Worm (Caenorhabditis elegans) whole organism, L4 larva: ENCODE measurements around the gene srg-36.

ENCODE experiments used
- F10B5.3 ChIP-seq: sonication (generic microtip); optimal IDR thresholded peaks from 2 replicates; lab custom pipeline; 2016; ENCODE audit warnings: mild to moderate bottlenecking, missing genetic modification characterization, missing compliant biosample characterization
- nhr-48 ChIP-seq: sonication (generic microtip); optimal IDR thresholded peaks from 2 replicates; lab custom pipeline; 2016; ENCODE audit warnings: mild to moderate bottlenecking, missing genetic modification characterization, missing compliant biosample characterization
- saeg-2 ChIP-seq: fragments of 200-800 bp; sonication (Bioruptor generic); IDR thresholded peaks from 2 replicates; pipeline ENCODE4 v1.3.6; 2022; ENCODE audit warnings: missing genetic modification reagents, missing genetic modification characterization, missing compliant biosample characterization
- spr-1 ChIP-seq: sonication (generic microtip); optimal IDR thresholded peaks from 2 replicates; lab custom pipeline; 2016; ENCODE audit warnings: mild to moderate bottlenecking, missing genetic modification characterization, missing compliant biosample characterization

- TF ChIP-seq F10B5.3 (tag; lab: Kevin White, UChicago) (no peak), saeg-2 (GFP tag; lab: Robert Waterston, UW) (no peak), spr-1 (tag; lab: Kevin White, UChicago) (no peak), nhr-48 (tag; lab: Kevin White, UChicago) (no peak)
Measured at ce11 chrX:14241531-14241930, 7.3 kb upstream of the srg-36 start.
